Fruit fly (Drosophila melanogaster) whole organism, pupa: Measurements from ENCODE around the gene Rim.

ENCODE experiments used
- CG14655 ChIP-seq: fragments of 200-800 bp; sonication (Bioruptor generic); optimal IDR thresholded peaks from 3 replicates; lab custom pipeline; 2017; ENCODE audit warnings: mild to moderate bottlenecking, missing biosample characterization, missing genetic modification reagents, missing genetic modification characterization
- D1 ChIP-seq: fragments of 200-800 bp; sonication (Bioruptor generic); optimal IDR thresholded peaks from 2 replicates; lab custom pipeline; 2018; ENCODE audit warnings: missing biosample characterization, mild to moderate bottlenecking, missing genetic modification characterization, moderate library complexity
- EcR ChIP-seq: fragments of 200-800 bp; sonication (Bioruptor generic); optimal IDR thresholded peaks from 3 replicates; lab custom pipeline; 2019; ENCODE audit warnings: missing biosample characterization, missing genetic modification characterization, mild to moderate bottlenecking, moderate library complexity, missing genetic modification reagents
- fd96Ca ChIP-seq: fragments of 200-800 bp; sonication (Bioruptor generic); IDR thresholded peaks from 3 replicates; pipeline ENCODE4 v1.3.6; 2022; ENCODE audit warnings: missing biosample characterization, missing genetic modification characterization

- no peak for TF ChIP-seq CG14655 (GFP tag; lab: Kevin White, UChicago)
- TF ChIP-seq EcR (GFP tag; lab: Kevin White, UChicago) = no peak
- no peak for TF ChIP-seq fd96Ca (GFP tag; lab: Robert Waterston, UW)
- no peak for TF ChIP-seq D1 (tag; lab: Kevin White, UChicago)
Measured at dm6 chr3R:17948227-17949206, 32.1 kb upstream of the Rim start.
